Fruit fly (Drosophila melanogaster) whole organism, adult: Measurements from ENCODE around the gene comm3.

Experiments
- CG14711 ChIP-seq: fragments of 200-800 bp; sonication (Bioruptor generic); optimal IDR thresholded peaks from 2 replicates; lab custom pipeline; 2018; ENCODE audit warnings: missing biosample characterization, mild to moderate bottlenecking, missing genetic modification characterization, moderate library complexity
- CG33017 ChIP-seq: fragments of 200-800 bp; sonication (Bioruptor generic); optimal IDR thresholded peaks from 2 replicates; lab custom pipeline; 2018; ENCODE audit warnings: missing biosample characterization, mild to moderate bottlenecking, missing genetic modification characterization, moderate library complexity
- CG7101 ChIP-seq: fragments of 200-800 bp; sonication (Bioruptor generic); optimal IDR thresholded peaks from 2 replicates; lab custom pipeline; 2018; ENCODE audit warnings: missing biosample characterization, mild to moderate bottlenecking, missing genetic modification characterization, moderate library complexity
- Mnt ChIP-seq: fragments of 200-800 bp; sonication (Bioruptor generic); optimal IDR thresholded peaks from 2 replicates; lab custom pipeline; 2016; ENCODE audit warnings: missing biosample characterization, mild to moderate bottlenecking, missing genetic modification characterization
- ovo ChIP-seq: fragments of 200-800 bp; sonication (Bioruptor generic); optimal IDR thresholded peaks from 2 replicates; lab custom pipeline; 2016; ENCODE audit warnings: missing biosample characterization, missing genetic modification characterization

DNA sequence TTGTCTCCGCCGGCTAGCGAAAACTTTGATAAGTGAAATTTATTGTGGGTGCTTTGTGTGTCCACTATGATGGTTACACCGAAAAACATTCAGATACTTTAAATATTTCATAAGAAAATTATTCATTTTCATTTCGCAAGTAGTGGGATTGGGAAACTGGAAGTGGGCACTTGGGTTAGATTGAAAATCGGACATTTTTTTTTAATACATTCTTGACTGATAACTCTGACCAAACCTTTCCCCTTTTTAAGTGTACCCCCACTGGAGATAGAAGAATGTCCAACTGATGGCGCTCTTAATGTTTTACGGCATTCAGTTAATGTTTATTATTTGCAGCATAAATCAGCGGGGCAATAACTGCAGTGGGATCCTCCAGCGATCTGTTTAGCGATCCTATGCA is 30.1 kb upstream of the comm3 start:
- TF ChIP-seq CG33017 (tag; lab: Kevin White, UChicago) (no peak), Mnt (GFP tag; lab: Kevin White, UChicago) (no peak), CG14711 (tag; lab: Kevin White, UChicago) (no peak), CG7101 (tag; lab: Kevin White, UChicago) (no peak), ovo (GFP tag; lab: Kevin White, UChicago) (no peak)
